Worm (Caenorhabditis elegans) whole organism, L4/young adult: ENCODE results near the gene hsd-3.

ENCODE experiments used
- W03F9.2 ChIP-seq: fragments of 150-350 bp; optimal IDR thresholded peaks from 2 replicates; lab custom pipeline; 2014; ENCODE audit warnings: missing biosample characterization, missing genetic modification characterization
- dao-5 ChIP-seq: sonication (generic microtip); optimal IDR thresholded peaks from 2 replicates; lab custom pipeline; 2016; ENCODE audit warnings: missing genotype, missing genetic modification characterization, moderate library complexity, missing compliant biosample characterization

DNA sequence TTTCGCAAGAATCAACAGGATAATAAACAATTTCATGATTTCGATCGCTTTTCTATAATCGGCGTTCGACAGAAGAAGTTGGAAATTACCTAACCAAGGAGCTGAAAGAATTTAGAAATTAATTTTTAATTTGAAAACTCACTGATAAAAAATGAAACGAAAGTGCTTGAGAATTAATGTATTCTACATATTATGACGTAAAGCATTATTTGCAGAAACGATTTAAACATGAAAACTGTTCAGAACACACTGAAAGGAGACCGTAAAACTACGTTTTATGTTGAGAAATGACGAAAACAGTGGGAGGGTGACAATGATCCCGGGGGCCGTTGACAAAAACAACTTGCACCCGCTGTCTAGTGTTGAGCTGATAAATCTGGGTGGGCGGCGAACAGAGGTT is 28.6 kb downstream of the hsd-3 start, which contains the start of gene ZC449.5:
- TF ChIP-seq dao-5 = no peak
- TF ChIP-seq W03F9.2 = no peak
